Worm (Caenorhabditis elegans) whole organism, young adult: Measurements from ENCODE around the gene actl-1.

Experiments
- B0019.2 ChIP-seq: fragments of 200-800 bp; sonication (Bioruptor generic); conservative IDR thresholded peaks from 2 replicates; pipeline ENCODE4 v1.3.6; 2022; ENCODE audit warnings: missing genetic modification reagents, missing genetic modification characterization, missing compliant biosample characterization
- B0035.1 ChIP-seq: sonication (generic microtip); optimal IDR thresholded peaks from 2 replicates; lab custom pipeline; 2016; ENCODE audit warnings: missing genetic modification characterization, mild to moderate bottlenecking, missing compliant biosample characterization, missing genotype, missing genetic modification reagents
- F22D6.2 ChIP-seq: sonication (generic microtip); optimal IDR thresholded peaks from 2 replicates; lab custom pipeline; 2016; ENCODE audit warnings: mild to moderate bottlenecking, missing genetic modification characterization, missing compliant biosample characterization
- F33H1.4 ChIP-seq: fragments of 200-800 bp; sonication (Bioruptor generic); IDR thresholded peaks from 2 replicates; pipeline ENCODE4 v1.3.6; 2022; ENCODE audit warnings: missing genetic modification reagents, missing genetic modification characterization, missing compliant biosample characterization
- F37B4.10 ChIP-seq: fragments of 200-800 bp; sonication (Bioruptor generic); IDR thresholded peaks from 2 replicates; pipeline ENCODE4 v1.3.6; 2022; ENCODE audit warnings: missing genetic modification characterization, missing compliant biosample characterization
- Y53G8AR.9 ChIP-seq: fragments of 200-800 bp; sonication (Bioruptor generic); conservative IDR thresholded peaks from 2 replicates; pipeline ENCODE4 v1.3.6; 2022; ENCODE audit warnings: missing genetic modification reagents, missing genetic modification characterization, missing compliant biosample characterization
- Y67H2A.10 ChIP-seq: fragments of 200-800 bp; sonication (Bioruptor generic); conservative IDR thresholded peaks from 2 replicates; pipeline ENCODE4 v1.3.6; 2022; ENCODE audit warnings: missing genetic modification reagents, missing genetic modification characterization, missing compliant biosample characterization
- ama-1 ChIP-seq, 3 experiments: fragments of 150-350 bp in 1 of 3; sonication (generic microtip) in 2 of 3; optimal IDR thresholded peaks; 2 replicates each; lab custom pipeline; 2014 to 2018; ENCODE audit warnings: missing biosample characterization in 2 of 3, missing genetic modification characterization in 2 of 3, missing genetic modification reagents in 2 of 3
- athp-1 ChIP-seq: sonication (generic microtip); optimal IDR thresholded peaks from 2 replicates; lab custom pipeline; 2017; ENCODE audit warnings: mild to moderate bottlenecking, missing genetic modification characterization, missing compliant biosample characterization
- cebp-1 ChIP-seq, 2 experiments: fragments of 200-800 bp in 1 of 2; sonication (Bioruptor generic) in 1 of 2; sonication (generic microtip) in 1 of 2; IDR thresholded peaks in 1 of 2; optimal IDR thresholded peaks in 1 of 2; 2 replicates each; pipeline versions ENCODE4 v1.3.6 to Lab custom; 2017 to 2022; ENCODE audit warnings: missing compliant biosample characterization in 2 of 2, missing genetic modification characterization in 2 of 2, mild to moderate bottlenecking in 1 of 2, missing genetic modification reagents in 1 of 2, moderate library complexity in 1 of 2
- ceh-27 ChIP-seq: fragments of 200-800 bp; sonication (Bioruptor generic); optimal IDR thresholded peaks from 2 replicates; lab custom pipeline; 2018; ENCODE audit warnings: mild to moderate bottlenecking, missing genetic modification characterization, moderate library complexity, missing compliant biosample characterization
- ceh-58 ChIP-seq: fragments of 200-800 bp; sonication (Bioruptor generic); IDR thresholded peaks from 2 replicates; pipeline ENCODE4 v1.3.6; 2022; ENCODE audit warnings: missing genetic modification characterization, missing compliant biosample characterization
- chd-7 ChIP-seq: sonication (generic microtip); optimal IDR thresholded peaks from 2 replicates; lab custom pipeline; 2016; ENCODE audit warnings: mild to moderate bottlenecking, missing genetic modification characterization, moderate library complexity, missing compliant biosample characterization
- egrh-3 ChIP-seq: fragments of 200-800 bp; sonication (Bioruptor generic); IDR thresholded peaks from 2 replicates; pipeline ENCODE4 v1.3.6; 2022; ENCODE audit warnings: missing genetic modification reagents, missing genetic modification characterization, missing compliant biosample characterization
- ets-4 ChIP-seq: fragments of 200-800 bp; sonication (Bioruptor generic); optimal IDR thresholded peaks from 2 replicates; lab custom pipeline; 2018; ENCODE audit warnings: mild to moderate bottlenecking, missing genetic modification characterization, missing compliant biosample characterization
- hlh-26 ChIP-seq: fragments of 200-800 bp; sonication (Bioruptor generic); conservative IDR thresholded peaks from 2 replicates; pipeline ENCODE4 v1.3.6; 2022; ENCODE audit warnings: missing genetic modification reagents, missing genetic modification characterization, missing compliant biosample characterization
- hmg-1.2 ChIP-seq: fragments of 200-800 bp; sonication (Bioruptor generic); IDR thresholded peaks from 2 replicates; pipeline ENCODE4 v1.3.6; 2022; ENCODE audit warnings: missing genetic modification reagents, missing genetic modification characterization, missing compliant biosample characterization
- hmg-20 ChIP-seq: fragments of 200-800 bp; sonication (Bioruptor generic); IDR thresholded peaks from 2 replicates; pipeline ENCODE4 v1.3.6; 2022; ENCODE audit warnings: missing genetic modification reagents, missing genetic modification characterization, missing compliant biosample characterization
- hrde-1 ChIP-seq: sonication (generic microtip); optimal IDR thresholded peaks from 2 replicates; lab custom pipeline; 2016; ENCODE audit warnings: missing genetic modification characterization, mild to moderate bottlenecking, missing compliant biosample characterization, moderate library complexity, missing genotype, missing genetic modification reagents, borderline replicate concordance
- hsf-1 ChIP-seq: fragments of 200-800 bp; sonication (Bioruptor generic); IDR thresholded peaks from 2 replicates; pipeline ENCODE4 v1.3.6; 2022; ENCODE audit warnings: missing genetic modification reagents, missing genetic modification characterization, missing compliant biosample characterization
- let-526 ChIP-seq: fragments of 200-800 bp; sonication (Bioruptor generic); IDR thresholded peaks from 2 replicates; pipeline ENCODE4 v1.3.6; 2022; ENCODE audit warnings: missing genetic modification reagents, missing genetic modification characterization, missing compliant biosample characterization
- let-607 ChIP-seq, 2 experiments: fragments of 200-800 bp in 1 of 2; sonication (Bioruptor generic) in 1 of 2; sonication (generic microtip) in 1 of 2; optimal IDR thresholded peaks; 2 replicates each; lab custom pipeline; 2016 to 2018; ENCODE audit warnings: mild to moderate bottlenecking in 2 of 2, missing compliant biosample characterization in 2 of 2, missing genetic modification characterization in 2 of 2, moderate library complexity in 2 of 2, missing genotype in 1 of 2
- lin-54 ChIP-seq: fragments of 200-800 bp; sonication (Bioruptor generic); optimal IDR thresholded peaks from 2 replicates; lab custom pipeline; 2018; ENCODE audit warnings: mild to moderate bottlenecking, missing genetic modification characterization, missing compliant biosample characterization
- madf-3 ChIP-seq: fragments of 200-800 bp; sonication (Bioruptor generic); IDR thresholded peaks from 2 replicates; pipeline ENCODE4 v1.3.6; 2022; ENCODE audit warnings: missing genetic modification reagents, missing genetic modification characterization, missing compliant biosample characterization
- mcd-1 ChIP-seq: fragments of 200-800 bp; sonication (Bioruptor generic); IDR thresholded peaks from 2 replicates; pipeline ENCODE4 v1.3.6; 2022; ENCODE audit warnings: missing genetic modification reagents, missing genetic modification characterization, missing compliant biosample characterization
- mel-28 ChIP-seq: sonication (generic microtip); optimal IDR thresholded peaks from 2 replicates; lab custom pipeline; 2016; ENCODE audit warnings: borderline replicate concordance, mild to moderate bottlenecking, missing genetic modification characterization, missing compliant biosample characterization
- nhr-120 ChIP-seq: fragments of 200-800 bp; sonication (Bioruptor generic); IDR thresholded peaks from 2 replicates; pipeline ENCODE4 v1.3.6; 2022; ENCODE audit warnings: missing genetic modification characterization, missing compliant biosample characterization
- nhr-80 ChIP-seq: sonication (generic microtip); optimal IDR thresholded peaks from 2 replicates; lab custom pipeline; 2016; ENCODE audit warnings: missing genetic modification characterization, missing compliant biosample characterization
- nhr-90 ChIP-seq: sonication (generic microtip); optimal IDR thresholded peaks from 2 replicates; lab custom pipeline; 2016; ENCODE audit warnings: missing genotype, mild to moderate bottlenecking, missing genetic modification characterization, missing compliant biosample characterization
- rcor-1 ChIP-seq: fragments of 200-800 bp; sonication (Bioruptor generic); IDR thresholded peaks from 2 replicates; pipeline ENCODE4 v1.3.6; 2022; ENCODE audit warnings: missing genetic modification reagents, missing genetic modification characterization, missing compliant biosample characterization
- rpc-1 ChIP-seq, 2 experiments: fragments of 150-350 bp in 1 of 2; sonication (generic microtip) in 1 of 2; optimal IDR thresholded peaks; 2 replicates each; lab custom pipeline; 2014 to 2018; ENCODE audit warnings: missing biosample characterization in 1 of 2, missing genetic modification characterization in 1 of 2, missing genetic modification reagents in 1 of 2, missing genotype in 1 of 2
- snpc-3.4 ChIP-seq: sonication (generic microtip); optimal IDR thresholded peaks from 2 replicates; lab custom pipeline; 2017; ENCODE audit warnings: missing genetic modification characterization, mild to moderate bottlenecking, missing compliant biosample characterization, antibody characterized with exemption, moderate library complexity, missing genotype, missing genetic modification reagents
- sptf-2 ChIP-seq: fragments of 200-800 bp; sonication (Bioruptor generic); optimal IDR thresholded peaks from 2 replicates; lab custom pipeline; 2018; ENCODE audit warnings: mild to moderate bottlenecking, missing genetic modification characterization, missing compliant biosample characterization
- unc-62 ChIP-seq: fragments of 150-350 bp; optimal IDR thresholded peaks from 2 replicates; lab custom pipeline; 2014; ENCODE audit warnings: missing biosample characterization, missing genetic modification reagents, missing genetic modification characterization
- zim-3 ChIP-seq: sonication (generic microtip); optimal IDR thresholded peaks from 2 replicates; lab custom pipeline; 2017; ENCODE audit warnings: mild to moderate bottlenecking, missing genetic modification characterization, moderate library complexity, missing compliant biosample characterization
- ztf-26 ChIP-seq: sonication (generic microtip); optimal IDR thresholded peaks from 2 replicates; lab custom pipeline; 2017; ENCODE audit warnings: missing genetic modification characterization, missing compliant biosample characterization
- ztf-28 ChIP-seq: fragments of 200-800 bp; sonication (Bioruptor generic); IDR thresholded peaks from 2 replicates; pipeline ENCODE4 v1.3.6; 2022; ENCODE audit warnings: missing genetic modification reagents, missing genetic modification characterization, missing compliant biosample characterization
- ztf-6 ChIP-seq: fragments of 200-800 bp; sonication (Bioruptor generic); IDR thresholded peaks from 2 replicates; pipeline ENCODE4 v1.3.6; 2022; ENCODE audit warnings: missing genetic modification reagents, missing genetic modification characterization, missing compliant biosample characterization

The actl-1 gene

DNA sequence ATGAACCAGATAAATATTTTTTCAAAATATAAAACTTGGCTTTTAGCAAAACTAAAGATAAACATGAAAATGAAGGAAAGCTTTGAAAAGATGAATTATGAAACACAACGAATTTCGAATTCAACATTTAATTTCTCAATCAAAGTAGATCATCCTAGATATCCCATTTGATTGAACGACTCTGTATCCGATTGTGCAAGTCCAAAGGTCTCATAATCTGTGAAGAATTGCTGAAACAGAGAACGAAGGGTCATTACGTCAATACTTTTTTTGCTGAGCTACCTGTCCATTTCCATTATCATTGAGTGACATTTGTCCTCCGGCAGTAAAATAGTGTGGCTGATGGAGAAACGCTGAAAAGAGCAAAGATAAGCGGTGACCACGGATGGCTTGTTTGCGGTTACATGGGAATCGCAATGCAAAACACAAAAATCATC lies 23.0 kb upstream of the actl-1 start (continued):
- TF ChIP-seq rcor-1 (GFP tag; lab: Robert Waterston, UW) = no peak
- TF ChIP-seq sptf-2 (GFP tag; lab: Kevin White, UChicago) = no peak
- TF ChIP-seq F37B4.10 (GFP tag; lab: Robert Waterston, UW) = no peak
- no peak for TF ChIP-seq nhr-120
- TF ChIP-seq ets-4 (GFP tag; lab: Kevin White, UChicago) = peak; percentile 41
- TF ChIP-seq ceh-27 = no peak
- no peak for TF ChIP-seq mel-28
- TF ChIP-seq Y67H2A.10 = no peak
- no peak for TF ChIP-seq cebp-1 (GFP tag; IDR thresholded peaks at IDR 0.05; lab: Robert Waterston, UW)
- peak; percentile 79 for TF ChIP-seq cebp-1 (tag; optimal IDR thresholded peaks at IDR 0.05; lab: Kevin White, UChicago)
- TF ChIP-seq, all 124 proteins: peak for 40

DNA sequence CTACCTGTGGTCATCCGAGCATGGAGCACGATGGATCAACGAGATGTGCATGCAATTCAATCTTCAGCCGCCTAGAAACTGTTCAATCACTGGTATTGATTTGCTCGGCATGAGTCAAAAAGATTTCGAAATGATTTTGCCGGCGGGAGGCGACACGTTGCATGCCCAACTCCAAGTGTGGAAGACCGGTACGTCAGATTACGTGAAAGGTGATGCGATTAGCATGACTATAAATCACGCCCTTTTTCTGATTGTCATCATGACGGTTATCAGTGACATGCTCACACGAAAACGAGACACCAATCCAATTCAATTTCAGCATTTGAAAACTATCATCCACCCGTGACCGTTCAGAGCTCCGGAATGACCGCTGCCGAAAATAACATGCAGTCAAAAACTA lies 21.0 kb upstream of the actl-1 start:
- TF ChIP-seq ztf-26 (tag; lab: Kevin White, UChicago) (no peak), zim-3 (tag; lab: Kevin White, UChicago) (no peak), ztf-28 (GFP tag; lab: Robert Waterston, UW) (no peak), F22D6.2 (tag; lab: Kevin White, UChicago) (no peak), ceh-58 (GFP tag; lab: Robert Waterston, UW) (no peak), nhr-80 (tag; lab: Kevin White, UChicago) (peak; percentile 52), hsf-1 (GFP tag; lab: Robert Waterston, UW) (peak; percentile 11; the same call in 1 of the 2 replicates), ama-1 (optimal IDR thresholded peaks at IDR 0.05; lab: Kevin White, UChicago) (no peak), ama-1 (GFP tag; optimal IDR thresholded peaks at IDR 0.05; lab: Kevin White, UChicago) (no peak), let-607 (tag; optimal IDR thresholded peaks at IDR 0.05; lab: Kevin White, UChicago) (peak in 1 of 2 experiments; percentile 47), lin-54 (GFP tag; lab: Kevin White, UChicago) (peak; percentile 16), F33H1.4 (no peak), B0035.1 (tag; lab: Kevin White, UChicago) (no peak), B0019.2 (GFP tag; lab: Robert Waterston, UW) (no peak), hmg-1.2 (GFP tag; lab: Robert Waterston, UW) (no peak), unc-62 (GFP tag; lab: Kevin White, UChicago) (peak; percentile 60), nhr-90 (tag; lab: Kevin White, UChicago) (peak; percentile 6), ets-4 (GFP tag; lab: Kevin White, UChicago) (peak; percentile 72), chd-7 (tag; lab: Kevin White, UChicago) (no peak), let-526 (GFP tag; lab: Robert Waterston, UW) (no peak), cebp-1 (GFP tag; IDR thresholded peaks at IDR 0.05; lab: Robert Waterston, UW) (peak; percentile 11; the same call in 1 of the 2 replicates), cebp-1 (tag; optimal IDR thresholded peaks at IDR 0.05; lab: Kevin White, UChicago) (peak; percentile 54)

DNA sequence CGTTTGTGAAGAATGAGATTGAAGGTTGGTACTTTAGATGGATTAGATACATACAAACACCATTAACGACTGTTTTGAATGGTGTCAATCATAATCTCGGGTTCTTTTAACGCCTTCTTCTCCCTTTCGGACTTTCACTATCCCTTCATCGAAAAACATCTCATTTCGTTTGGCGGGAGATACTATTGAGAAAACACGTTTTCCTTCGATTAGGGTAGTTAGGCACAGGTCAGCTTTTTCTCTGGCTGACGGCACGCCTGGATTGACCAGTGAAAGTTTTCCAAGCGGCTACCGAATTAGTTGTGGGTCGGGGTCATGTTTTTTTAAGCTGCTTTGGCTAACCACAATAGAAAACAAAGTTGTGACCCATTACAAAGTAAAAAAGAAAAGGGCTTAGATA lies 20.3 kb upstream of the actl-1 start:
- TF ChIP-seq egrh-3 (GFP tag; lab: Robert Waterston, UW) (no peak), snpc-3.4 (tag; lab: Kevin White, UChicago) (no peak), hlh-26 (GFP tag; lab: Robert Waterston, UW) (no peak), madf-3 (GFP tag; lab: Robert Waterston, UW) (0 out of 2 replicates have a peak, but pooled peaks have one; percentile 70)
- TF ChIP-seq, all 124 proteins: peak for 1

DNA sequence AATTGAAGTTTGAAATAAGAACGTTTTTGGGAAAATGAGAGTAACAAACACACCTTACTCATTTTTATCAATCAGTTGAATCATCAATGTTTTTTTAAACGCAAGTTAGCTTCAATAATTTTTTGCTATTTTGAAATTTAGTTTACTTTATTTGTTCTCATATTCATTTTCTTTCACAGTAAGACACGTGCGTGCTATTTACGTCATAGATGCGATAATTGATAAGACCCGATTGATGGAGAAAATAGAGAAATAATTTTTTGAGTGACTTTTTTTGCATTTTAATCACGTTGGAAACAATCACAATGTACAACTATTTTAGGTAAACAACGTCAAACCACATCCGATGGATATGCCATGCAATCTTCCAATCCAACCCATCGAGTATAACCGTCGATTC lies 19.8 kb upstream of the actl-1 start:
- TF ChIP-seq Y67H2A.10 = no peak
- no peak for TF ChIP-seq mcd-1 (GFP tag; lab: Robert Waterston, UW)
- no peak for TF ChIP-seq hmg-20 (GFP tag; lab: Robert Waterston, UW)
- no peak for TF ChIP-seq hrde-1 (tag; lab: Kevin White, UChicago)
- TF ChIP-seq Y53G8AR.9 (GFP tag; lab: Robert Waterston, UW) = no peak
- TF ChIP-seq ama-1 (optimal IDR thresholded peaks at IDR 0.05; lab: Kevin White, UChicago) = no peak
- no peak for TF ChIP-seq ama-1 (GFP tag; optimal IDR thresholded peaks at IDR 0.05; lab: Kevin White, UChicago)
- no peak for TF ChIP-seq hsf-1 (GFP tag; lab: Robert Waterston, UW)
- TF ChIP-seq let-607 (tag; optimal IDR thresholded peaks at IDR 0.05; lab: Kevin White, UChicago) = no peak
- no peak for TF ChIP-seq ztf-6 (GFP tag; lab: Robert Waterston, UW)
- no peak for TF ChIP-seq athp-1 (tag; lab: Kevin White, UChicago)
- TF ChIP-seq rpc-1 (optimal IDR thresholded peaks at IDR 0.05; lab: Kevin White, UChicago) = no peak
- no peak for TF ChIP-seq rpc-1 (tag; optimal IDR thresholded peaks at IDR 0.05; lab: Kevin White, UChicago)
